Fruit fly (Drosophila melanogaster) whole organism, wandering third instar larva: ENCODE results near the gene Akt.

ENCODE experiments used
- Abd-B ChIP-seq: fragments of >200 bp; optimal IDR thresholded peaks from 2 replicates; lab custom pipeline; 2017; ENCODE audit warnings: missing biosample characterization, missing genetic modification characterization
- Dif ChIP-seq: fragments of 200-275, 200-300 bp; sonication (Bioruptor generic); optimal IDR thresholded peaks from 2 replicates; lab custom pipeline; 2018; ENCODE audit warnings: missing biosample characterization, missing genetic modification characterization; ENCODE audit not compliant: partially characterized antibody
- Mio ChIP-seq: sonication (Bioruptor generic); optimal IDR thresholded peaks from 2 replicates; lab custom pipeline; 2016; ENCODE audit warnings: missing biosample characterization, missing genetic modification characterization
- OdsH ChIP-seq: fragments of 200-800 bp; sonication (Bioruptor generic); optimal IDR thresholded peaks from 2 replicates; lab custom pipeline; 2016; ENCODE audit warnings: missing biosample characterization, mild to moderate bottlenecking, missing genetic modification characterization
- dmrt93B ChIP-seq: fragments of 200-800 bp; sonication (Bioruptor generic); optimal IDR thresholded peaks from 2 replicates; lab custom pipeline; 2018; ENCODE audit warnings: missing biosample characterization, mild to moderate bottlenecking, missing genetic modification characterization
- fru ChIP-seq: fragments of 200-800 bp; sonication (Bioruptor generic); optimal IDR thresholded peaks from 3 replicates; lab custom pipeline; 2016; ENCODE audit warnings: missing biosample characterization, mild to moderate bottlenecking, missing genetic modification characterization
- h ChIP-seq: fragments of 200-800 bp; sonication (Bioruptor generic); optimal IDR thresholded peaks from 3 replicates; lab custom pipeline; 2016; ENCODE audit warnings: missing biosample characterization, mild to moderate bottlenecking, missing genetic modification characterization
- pan ChIP-seq: fragments of >200 bp; optimal IDR thresholded peaks from 2 replicates; lab custom pipeline; 2017

DNA sequence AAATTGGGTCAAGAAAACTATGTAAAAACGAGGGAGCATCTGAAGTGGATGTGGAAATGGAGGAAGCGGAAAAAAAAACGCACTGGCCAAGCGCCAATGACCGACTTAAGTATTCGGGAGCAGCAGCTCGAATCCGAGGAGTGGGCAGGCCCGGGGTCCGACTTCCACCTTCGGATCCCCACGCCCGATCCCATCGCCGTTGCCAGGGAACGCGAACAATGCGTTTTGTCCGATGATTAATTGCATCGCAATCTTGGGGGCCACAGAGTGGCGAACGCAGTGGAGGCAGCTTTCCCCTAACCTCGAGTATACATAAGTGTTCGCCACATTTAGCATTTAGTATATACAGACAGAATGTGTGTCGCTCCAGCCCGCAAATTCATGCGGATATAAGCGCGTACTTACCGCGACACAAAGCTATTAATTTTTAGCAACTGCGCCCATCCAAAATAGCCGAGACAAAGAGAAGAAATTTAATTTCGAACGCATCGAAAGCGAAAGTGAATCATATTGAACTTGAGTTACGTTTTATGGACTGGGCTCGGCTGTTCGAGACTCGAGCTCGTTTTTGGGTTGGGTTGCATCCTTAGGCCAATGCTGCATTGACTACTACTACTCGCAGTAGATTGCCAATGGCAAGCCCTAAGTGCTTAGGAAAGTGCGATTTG lies 6.9 kb downstream of the Akt start:
- TF ChIP-seq pan (lab: Kevin White, UChicago), result no peak
- TF ChIP-seq dmrt93B (GFP tag; lab: Kevin White, UChicago), result no peak
- no peak for TF ChIP-seq OdsH (GFP tag; lab: Kevin White, UChicago)
- TF ChIP-seq fru (GFP tag; lab: Kevin White, UChicago), result no peak
- no peak for TF ChIP-seq Abd-B (GFP tag; lab: Kevin White, UChicago)
- no peak for TF ChIP-seq Mio (GFP tag; lab: Kevin White, UChicago)
- no peak for TF ChIP-seq Dif (GFP tag; lab: Kevin White, UChicago)
- TF ChIP-seq h (GFP tag; lab: Kevin White, UChicago), result no peak
